Worm (Caenorhabditis elegans): ENCODE data around the gene fat-7.

The fat-7 gene

DNA sequence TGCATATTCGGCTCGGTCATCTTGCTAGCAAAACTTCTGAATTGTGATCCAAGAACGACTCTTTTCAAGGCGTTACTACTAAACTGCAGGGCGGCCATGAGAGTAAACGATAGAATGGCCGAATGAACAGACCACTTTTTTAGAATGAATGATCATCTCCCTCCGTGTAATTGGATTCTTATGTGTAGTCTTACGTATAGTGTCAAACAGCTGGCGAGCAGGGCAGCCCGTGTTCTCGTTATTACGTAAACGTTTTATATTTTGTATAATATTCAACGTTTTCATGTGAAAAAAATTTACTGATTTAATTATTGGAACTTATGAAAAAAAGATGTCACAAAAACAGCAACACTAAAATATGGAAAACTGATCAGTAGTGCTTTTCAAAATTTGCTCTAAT is 3.1 kb upstream of the fat-7 start, which contains the start of gene F10D2.10:
Gene F10D2.10, minus strand, starts transcription at position 101 of the 400 bp plus-strand sequence.
- TF ChIP-seq hlh-1 (tag; optimal IDR thresholded peaks at IDR 0.05) (peak; percentile 40), unc-39 (tag; optimal IDR thresholded peaks at IDR 0.05) (no peak)

DNA sequence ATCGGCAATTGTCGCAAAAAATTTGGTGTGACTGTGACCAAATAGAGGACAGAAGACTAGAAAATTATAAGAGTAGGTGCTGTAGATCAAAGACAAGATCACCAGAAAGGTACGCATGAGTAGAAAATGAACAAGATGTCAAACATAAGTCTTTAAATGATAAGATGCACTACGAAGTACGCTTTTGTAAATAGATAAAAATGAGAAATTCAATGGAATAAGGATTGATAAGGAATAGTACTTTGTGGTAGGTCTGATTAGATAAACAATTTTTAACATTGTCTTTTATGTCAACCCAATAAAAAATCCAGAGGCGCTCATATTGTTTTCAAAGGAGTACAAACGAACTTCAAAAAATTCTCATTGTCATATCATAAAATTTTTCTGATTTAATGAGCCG is 2.4 kb downstream of the fat-7 start, which contains the start of gene F10D2.8:
Gene F10D2.8, minus strand, starts transcription at position 145 of the 400 bp plus-strand sequence.
- TF ChIP-seq unc-39 (tag; optimal IDR thresholded peaks at IDR 0.05): no peak
- TF ChIP-seq unc-62 (GFP tag; optimal IDR thresholded peaks at IDR 0.05): no peak
- no peak for TF ChIP-seq elt-3 (tag; optimal IDR thresholded peaks at IDR 0.05)
- TF ChIP-seq ceh-83 (GFP tag; optimal IDR thresholded peaks at IDR 0.05): no peak
- TF ChIP-seq elt-1 (tag; optimal IDR thresholded peaks at IDR 0.05; ENCODE audit: borderline replicate concordance, insufficient read depth): no peak
- TF ChIP-seq nhr-237 (tag; optimal IDR thresholded peaks at IDR 0.05): no peak
- no peak for TF ChIP-seq mab-5 (tag; optimal IDR thresholded peaks at IDR 0.05)
- TF ChIP-seq nhr-28 (tag; optimal IDR thresholded peaks at IDR 0.05): no peak
- TF ChIP-seq lsy-2 (tag; optimal IDR thresholded peaks at IDR 0.05): no peak
- TF ChIP-seq bed-3 (GFP tag; optimal IDR thresholded peaks at IDR 0.05): no peak
- TF ChIP-seq tbx-8 (GFP tag; optimal IDR thresholded peaks at IDR 0.05): no peak
- no peak for TF ChIP-seq unc-120 (tag; optimal IDR thresholded peaks at IDR 0.05; ENCODE audit: poor library complexity, severe bottlenecking)
- TF ChIP-seq ztf-11 (tag; optimal IDR thresholded peaks at IDR 0.05): no peak

DNA sequence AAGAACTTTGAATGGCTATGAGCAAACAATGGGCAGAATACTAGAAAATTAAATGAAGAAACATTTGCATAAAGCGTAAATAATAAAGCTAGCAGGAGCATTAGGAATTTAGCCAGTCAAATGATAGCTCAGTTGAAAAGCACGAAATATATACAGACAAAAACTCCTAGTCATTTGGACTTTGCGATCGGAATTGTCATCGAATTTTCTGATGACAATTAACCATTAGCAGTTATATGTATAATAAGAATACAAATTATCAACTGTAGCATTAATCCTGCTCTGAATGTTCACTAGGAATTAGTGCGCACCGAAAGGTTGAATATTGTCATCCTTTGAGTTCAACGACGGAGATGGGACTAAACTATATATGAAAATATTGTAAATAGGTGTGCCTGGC is 5.6 kb downstream of the fat-7 start, which contains the start of gene ugt-38:
Gene ugt-38, minus strand, starts transcription at position 101 of the 400 bp plus-strand sequence.
- no peak for TF ChIP-seq ces-1 (GFP tag; optimal IDR thresholded peaks at IDR 0.05)
- no peak for TF ChIP-seq ceh-39 (tag; optimal IDR thresholded peaks at IDR 0.05)
- no peak for TF ChIP-seq bed-3 (GFP tag; optimal IDR thresholded peaks at IDR 0.05)
- TF ChIP-seq lin-32 (GFP tag; optimal IDR thresholded peaks at IDR 0.05): no peak
- TF ChIP-seq drap-1 (GFP tag; optimal IDR thresholded peaks at IDR 0.05): no peak
- TF ChIP-seq lin-13 (tag; optimal IDR thresholded peaks at IDR 0.05): no peak
- TF ChIP-seq lsy-2 (tag; optimal IDR thresholded peaks at IDR 0.05): no peak
- TF ChIP-seq tbx-8 (GFP tag; optimal IDR thresholded peaks at IDR 0.05): no peak

DNA sequence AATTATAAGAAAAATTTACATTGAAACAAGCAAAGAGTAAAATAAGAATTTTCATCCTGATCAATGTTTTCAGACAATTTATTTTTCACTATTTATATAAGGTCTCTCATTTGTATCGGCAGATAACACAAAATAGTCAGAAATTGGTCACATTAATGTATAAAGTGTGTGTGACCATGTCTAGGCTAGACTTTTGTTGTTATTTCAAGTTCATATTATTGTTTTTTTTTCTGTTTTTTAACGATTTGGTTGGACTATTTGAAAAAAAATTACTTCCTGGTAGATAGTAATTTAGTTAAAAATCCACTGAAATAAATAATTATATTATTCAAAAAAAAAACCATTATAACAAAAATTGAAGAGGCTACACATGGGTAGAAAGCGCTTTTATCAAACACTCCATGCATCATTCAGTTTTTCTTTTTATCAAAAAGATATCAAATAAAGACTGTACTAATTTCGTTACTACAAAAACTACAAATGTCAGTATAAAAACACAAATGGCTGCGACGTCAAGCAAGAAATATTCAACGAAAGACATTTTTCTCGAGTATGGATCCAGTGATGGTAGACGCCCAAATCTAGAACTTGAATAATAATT is 7.6 kb downstream of the fat-7 start, which contains the start of gene ugt-37:
Gene ugt-37, minus strand, starts transcription at position 69 of the 601 bp plus-strand sequence.
- no peak for TF ChIP-seq nhr-76 (tag; optimal IDR thresholded peaks at IDR 0.05)
- no peak for TF ChIP-seq sem-2 (GFP tag; optimal IDR thresholded peaks at IDR 0.05)
- no peak for TF ChIP-seq zip-8 (tag; optimal IDR thresholded peaks at IDR 0.05)

DNA sequence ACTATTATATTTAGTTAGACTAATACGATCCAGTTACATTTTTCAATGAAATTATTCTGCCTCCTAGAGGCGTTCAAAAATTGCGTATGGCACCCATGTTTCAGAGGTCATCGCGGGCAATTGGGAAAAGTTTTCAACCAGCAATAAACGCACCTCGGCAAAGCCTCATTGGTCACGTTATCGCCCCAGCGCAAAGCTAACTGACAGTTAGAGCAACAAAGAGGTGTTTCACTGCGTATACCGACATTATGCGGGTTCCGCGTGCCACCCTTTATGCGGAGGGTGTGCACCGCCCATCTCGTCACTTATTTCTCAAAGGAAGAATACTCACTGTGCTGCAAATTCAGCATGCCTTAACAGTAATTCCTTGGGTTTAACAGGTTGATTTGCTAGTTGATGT is 10.3 kb downstream of the fat-7 start:
- TF ChIP-seq drap-1 (GFP tag; optimal IDR thresholded peaks at IDR 0.05) (no peak), nhr-2 (tag; optimal IDR thresholded peaks at IDR 0.05) (no peak), sem-2 (GFP tag; optimal IDR thresholded peaks at IDR 0.05) (no peak), zip-8 (tag; optimal IDR thresholded peaks at IDR 0.05) (no peak), lsy-2 (tag; optimal IDR thresholded peaks at IDR 0.05) (no peak), mls-2 (tag; optimal IDR thresholded peaks at IDR 0.05) (no peak), ceh-43 (GFP tag; optimal IDR thresholded peaks at IDR 0.05) (no peak), elt-3 (tag; optimal IDR thresholded peaks at IDR 0.05) (no peak), bed-3 (GFP tag; optimal IDR thresholded peaks at IDR 0.05) (no peak), nhr-28 (tag; optimal IDR thresholded peaks at IDR 0.05) (no peak), unc-120 (tag; optimal IDR thresholded peaks at IDR 0.05; ENCODE audit: poor library complexity, severe bottlenecking) (no peak), cnd-1 (tag; optimal IDR thresholded peaks at IDR 0.05) (no peak), ceh-83 (GFP tag; optimal IDR thresholded peaks at IDR 0.05) (no peak), nhr-237 (tag; optimal IDR thresholded peaks at IDR 0.05) (no peak), lin-32 (GFP tag; optimal IDR thresholded peaks at IDR 0.05) (no peak)

DNA sequence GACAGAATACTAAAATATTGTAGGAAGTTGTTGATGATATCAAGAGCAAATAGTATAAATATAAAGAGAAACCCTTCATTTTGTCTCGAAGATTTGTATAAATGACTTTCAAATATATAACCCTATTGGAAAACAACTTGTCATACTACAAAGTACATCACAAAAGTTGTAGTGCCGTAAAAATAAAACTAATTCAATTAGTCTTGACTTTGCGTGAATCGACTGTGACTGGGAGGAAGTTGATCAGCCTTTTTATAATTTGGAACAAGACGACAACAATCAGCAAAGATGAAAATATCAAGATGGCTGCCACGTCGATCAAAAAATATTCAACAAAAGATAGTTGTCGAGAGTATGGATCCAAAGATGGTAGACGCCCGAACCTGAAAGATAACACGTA is 11.1 kb downstream of the fat-7 start, which contains the start of gene ugt-40:
Gene ugt-40, minus strand, starts transcription at position 101 of the 400 bp plus-strand sequence.
- TF ChIP-seq lsy-2 (tag; optimal IDR thresholded peaks at IDR 0.05): no peak
- TF ChIP-seq snpc-4 (tag; optimal IDR thresholded peaks at IDR 0.05): no peak
- no peak for TF ChIP-seq flh-1 (GFP tag; optimal IDR thresholded peaks at IDR 0.05)
- no peak for TF ChIP-seq ces-1 (GFP tag; optimal IDR thresholded peaks at IDR 0.05)
- no peak for TF ChIP-seq ceh-83 (GFP tag; optimal IDR thresholded peaks at IDR 0.05)
- TF ChIP-seq ceh-39 (tag; optimal IDR thresholded peaks at IDR 0.05): no peak
- no peak for TF ChIP-seq cnd-1 (tag; optimal IDR thresholded peaks at IDR 0.05)
- no peak for TF ChIP-seq nhr-12 (tag; optimal IDR thresholded peaks at IDR 0.05)
- no peak for TF ChIP-seq nhr-28 (tag; optimal IDR thresholded peaks at IDR 0.05)
- no peak for TF ChIP-seq sptf-1 (tag; optimal IDR thresholded peaks at IDR 0.05)
- no peak for TF ChIP-seq bed-3 (GFP tag; optimal IDR thresholded peaks at IDR 0.05)
- TF ChIP-seq ham-2 (GFP tag; optimal IDR thresholded peaks at IDR 0.05): no peak
- no peak for TF ChIP-seq nhr-237 (tag; optimal IDR thresholded peaks at IDR 0.05)
- no peak for TF ChIP-seq unc-62 (GFP tag; optimal IDR thresholded peaks at IDR 0.05)
- no peak for TF ChIP-seq mep-1 (tag; optimal IDR thresholded peaks at IDR 0.05)
- no peak for TF ChIP-seq hlh-1 (tag; optimal IDR thresholded peaks at IDR 0.05)
- no peak for TF ChIP-seq elt-1 (tag; optimal IDR thresholded peaks at IDR 0.05; ENCODE audit: borderline replicate concordance, insufficient read depth)
- no peak for TF ChIP-seq unc-39 (tag; optimal IDR thresholded peaks at IDR 0.05)
- no peak for TF ChIP-seq mab-5 (tag; optimal IDR thresholded peaks at IDR 0.05)

Measured in whole organism, mixed stage, embryonic.